Worm (Caenorhabditis elegans): ENCODE results near the gene F16B4.5.

F16B4.5 gene

ce11 chrV:1588128-1588527 lies at the start of gene F16B4.5:
Gene F16B4.5 (plus strand): TSS chrV:1588428.
- TF ChIP-seq W03F9.2 (tag; optimal IDR thresholded peaks at IDR 0.05) (no peak), him-1 (tag; optimal IDR thresholded peaks at IDR 0.05) (no peak), dao-5 (tag; optimal IDR thresholded peaks at IDR 0.05) (no peak)

ce11 chrV:1538842-1539241 lies 49.4 kb upstream of the F16B4.5 start:
- TF ChIP-seq dao-5 (tag; optimal IDR thresholded peaks at IDR 0.05) (no peak), W03F9.2 (tag; optimal IDR thresholded peaks at IDR 0.05) (no peak), him-1 (tag; optimal IDR thresholded peaks at IDR 0.05) (no peak)

DNA sequence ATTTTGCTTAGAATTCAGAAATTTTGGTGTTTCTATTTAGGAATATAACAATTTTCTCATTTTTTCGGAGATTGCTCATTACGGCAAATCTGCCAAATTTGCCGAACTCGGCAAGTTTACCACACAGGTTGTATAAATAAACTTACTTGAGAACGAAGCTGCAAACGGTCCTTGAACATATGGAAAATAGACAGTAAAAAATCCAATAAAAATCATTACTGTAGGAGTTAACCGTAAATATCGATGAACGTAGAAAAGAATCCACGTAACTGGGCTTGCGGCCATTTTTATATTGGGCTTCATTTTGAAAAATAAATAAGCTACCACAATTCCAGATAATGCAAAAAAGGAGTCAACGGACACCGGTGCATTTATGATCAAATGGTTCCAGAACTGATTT lies 48.0 kb upstream of the F16B4.5 start:
- no peak for TF ChIP-seq dao-5 (tag; optimal IDR thresholded peaks at IDR 0.05)
- TF ChIP-seq him-1 (tag; optimal IDR thresholded peaks at IDR 0.05), result no peak
- no peak for TF ChIP-seq W03F9.2 (tag; optimal IDR thresholded peaks at IDR 0.05)

DNA sequence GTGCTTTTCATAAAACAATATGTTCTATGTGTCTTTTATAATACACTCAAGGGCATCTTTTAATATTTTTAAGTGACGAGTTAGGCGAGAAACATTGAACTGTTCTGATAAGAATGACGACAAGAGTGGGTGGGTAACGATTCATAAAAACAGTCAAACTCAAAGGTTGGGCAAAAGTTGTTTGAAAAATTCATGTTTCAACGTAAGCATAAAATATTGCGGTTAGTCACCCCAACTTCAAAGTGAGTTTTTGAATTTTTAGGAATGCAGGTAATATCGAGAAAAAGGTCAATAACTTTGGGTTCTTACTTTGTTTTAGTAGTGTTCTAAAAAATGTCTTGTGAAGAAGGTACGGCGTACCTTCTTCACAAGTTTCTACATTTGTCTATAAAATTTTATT lies 46.4 kb upstream of the F16B4.5 start, which contains the start of gene oac-31:
oac-31 (minus strand) TSS at position 101 of the 400 bp plus-strand sequence.
- TF ChIP-seq him-1 (tag; optimal IDR thresholded peaks at IDR 0.05), result no peak
- no peak for TF ChIP-seq W03F9.2 (tag; optimal IDR thresholded peaks at IDR 0.05)
- TF ChIP-seq dao-5 (tag; optimal IDR thresholded peaks at IDR 0.05), result no peak

- no peak for TF ChIP-seq dao-5 (tag; optimal IDR thresholded peaks at IDR 0.05)
- TF ChIP-seq W03F9.2 (tag; optimal IDR thresholded peaks at IDR 0.05), result no peak
- no peak for TF ChIP-seq him-1 (tag; optimal IDR thresholded peaks at IDR 0.05)
Observed at ce11 chrV:1545694-1546093, 42.5 kb upstream of the F16B4.5 start, which contains the start of gene oac-32. Gene oac-32 (minus strand): TSS chrV:1545783.

DNA sequence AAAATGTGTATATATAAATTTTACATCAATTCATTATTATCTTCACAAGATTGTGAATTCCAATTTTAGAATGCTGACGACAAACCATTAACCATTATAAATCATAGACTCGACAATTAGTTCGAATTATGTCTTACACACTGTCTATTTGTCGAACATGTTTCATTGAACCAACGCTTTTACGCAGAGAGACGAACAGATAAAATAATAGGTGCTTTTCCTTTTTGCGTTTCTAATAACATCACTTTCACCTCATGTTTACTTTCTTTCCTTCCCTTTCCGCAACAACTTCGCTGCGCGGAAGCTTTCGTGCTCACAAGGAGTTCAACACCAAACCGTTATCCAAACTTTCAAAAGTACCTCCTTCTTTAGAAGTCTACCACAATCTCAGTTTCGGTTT lies 40.4 kb upstream of the F16B4.5 start, which contains the start of gene F52F10.2:
F52F10.2 (plus strand) TSS at position 301 of the 400 bp plus-strand sequence.
- TF ChIP-seq W03F9.2 (tag; optimal IDR thresholded peaks at IDR 0.05), result no peak
- no peak for TF ChIP-seq him-1 (tag; optimal IDR thresholded peaks at IDR 0.05)
- TF ChIP-seq dao-5 (tag; optimal IDR thresholded peaks at IDR 0.05), result no peak

DNA sequence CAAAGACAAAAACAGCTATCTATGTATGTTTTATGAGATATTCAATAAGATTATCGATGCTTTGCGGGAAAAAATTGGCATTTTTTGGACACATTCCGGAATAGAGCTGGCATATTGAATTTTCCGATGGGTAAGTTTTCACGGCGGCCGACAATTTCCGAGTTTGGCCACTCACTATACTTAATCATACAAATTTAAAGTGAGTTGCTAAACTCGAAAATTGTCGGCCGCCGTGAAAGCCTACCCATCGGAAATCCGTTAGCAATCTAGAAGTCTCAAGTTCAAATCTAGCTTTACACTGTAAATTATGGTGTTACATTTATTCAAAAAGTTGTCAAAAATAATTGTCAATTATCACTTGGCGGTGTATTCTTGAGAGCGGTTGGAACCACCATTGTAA lies 37.5 kb upstream of the F16B4.5 start:
- TF ChIP-seq W03F9.2 (tag; optimal IDR thresholded peaks at IDR 0.05) (no peak), him-1 (tag; optimal IDR thresholded peaks at IDR 0.05) (no peak), dao-5 (tag; optimal IDR thresholded peaks at IDR 0.05) (no peak)

ce11 chrV:1551143-1551542 lies 37.1 kb upstream of the F16B4.5 start:
- TF ChIP-seq W03F9.2 (tag; optimal IDR thresholded peaks at IDR 0.05) (no peak), dao-5 (tag; optimal IDR thresholded peaks at IDR 0.05) (no peak)

ce11 chrV:1553004-1553403 lies 35.2 kb upstream of the F16B4.5 start, which contains the start of gene srsx-8:
Gene srsx-8 (minus strand): TSS chrV:1553104.
- TF ChIP-seq W03F9.2 (tag; optimal IDR thresholded peaks at IDR 0.05) (no peak), him-1 (tag; optimal IDR thresholded peaks at IDR 0.05) (no peak), dao-5 (tag; optimal IDR thresholded peaks at IDR 0.05) (no peak)

DNA sequence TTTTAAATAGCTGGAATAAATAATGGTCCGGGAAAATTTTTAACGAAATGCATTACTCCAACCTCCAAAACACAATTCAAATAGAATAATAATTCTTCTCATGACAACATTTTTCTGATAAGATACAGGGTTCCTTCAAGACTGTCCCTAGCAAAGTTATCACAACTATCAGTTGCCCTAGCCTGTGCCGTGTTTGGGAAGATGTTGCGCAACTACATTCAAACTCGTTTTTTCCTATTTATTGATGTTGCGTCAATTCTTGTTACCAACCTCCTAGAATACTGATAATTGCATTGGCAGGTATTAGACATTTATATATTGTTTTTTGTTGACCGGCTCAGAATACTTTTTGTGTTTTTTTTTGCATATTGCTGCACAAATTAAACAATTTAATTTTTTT lies 33.2 kb upstream of the F16B4.5 start:
- TF ChIP-seq dao-5 (tag; optimal IDR thresholded peaks at IDR 0.05), result no peak
- TF ChIP-seq him-1 (tag; optimal IDR thresholded peaks at IDR 0.05), result no peak
- no peak for TF ChIP-seq W03F9.2 (tag; optimal IDR thresholded peaks at IDR 0.05)

ce11 chrV:1558113-1558512 lies 30.1 kb upstream of the F16B4.5 start:
- TF ChIP-seq him-1 (tag; optimal IDR thresholded peaks at IDR 0.05) (no peak), dao-5 (tag; optimal IDR thresholded peaks at IDR 0.05) (no peak), W03F9.2 (tag; optimal IDR thresholded peaks at IDR 0.05) (no peak)

- TF ChIP-seq dao-5 (tag; optimal IDR thresholded peaks at IDR 0.05), result no peak
- TF ChIP-seq W03F9.2 (tag; optimal IDR thresholded peaks at IDR 0.05), result no peak
- no peak for TF ChIP-seq him-1 (tag; optimal IDR thresholded peaks at IDR 0.05)
Observed at ce11 chrV:1566776-1567175, 21.5 kb upstream of the F16B4.5 start, which contains the start of gene cdc-25.2. Gene cdc-25.2 (plus strand): TSS chrV:1567076.

ce11 chrV:1569750-1570419 lies 18.3 kb upstream of the F16B4.5 start:
- TF ChIP-seq him-1 (tag; optimal IDR thresholded peaks at IDR 0.05) (no peak), dao-5 (tag; optimal IDR thresholded peaks at IDR 0.05) (no peak), W03F9.2 (tag; optimal IDR thresholded peaks at IDR 0.05) (no peak)

- TF ChIP-seq W03F9.2 (tag; optimal IDR thresholded peaks at IDR 0.05) (no peak), dao-5 (tag; optimal IDR thresholded peaks at IDR 0.05) (no peak), him-1 (tag; optimal IDR thresholded peaks at IDR 0.05) (no peak)
Observed at ce11 chrV:1570679-1571078, 17.5 kb upstream of the F16B4.5 start.

DNA sequence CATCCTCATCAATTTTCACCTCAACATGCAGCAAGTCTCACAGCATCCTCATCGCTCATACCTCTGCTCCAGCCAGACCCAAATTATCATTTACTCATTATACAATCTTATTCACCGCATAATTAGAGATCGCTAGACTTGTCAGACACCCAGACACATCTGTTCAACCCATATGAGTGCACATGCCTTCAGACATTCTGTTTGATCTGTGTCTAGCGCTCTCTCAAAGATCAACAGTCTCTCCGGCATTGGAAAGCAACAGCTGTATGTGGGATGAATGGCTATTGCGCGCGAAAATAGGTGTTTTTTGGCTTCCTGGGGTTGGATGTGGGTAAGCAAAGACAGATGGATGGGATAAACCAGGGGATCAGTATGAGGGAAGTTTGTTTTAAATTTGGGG lies 15.6 kb upstream of the F16B4.5 start:
- no peak for TF ChIP-seq W03F9.2 (tag; optimal IDR thresholded peaks at IDR 0.05)
- TF ChIP-seq dao-5 (tag; optimal IDR thresholded peaks at IDR 0.05), result no peak
- no peak for TF ChIP-seq him-1 (tag; optimal IDR thresholded peaks at IDR 0.05)

All from whole organism, L4/young adult.